Fruit fly (Drosophila melanogaster) whole organism, embryonic: Measurements from ENCODE around the gene Lim1.

Source experiments
- Adf1 ChIP-seq: fragments of 200-800 bp; sonication (Bioruptor generic); IDR thresholded peaks from 2 replicates; pipeline ENCODE4 v1.3.6; 2022; ENCODE audit warnings: missing biosample characterization, missing genetic modification characterization
- Aef1 ChIP-seq: fragments of 200-800 bp; sonication (Bioruptor generic); IDR thresholded peaks from 3 replicates; pipeline ENCODE4 v1.3.6; 2022; ENCODE audit warnings: missing biosample characterization, missing genetic modification characterization
- B-H2 ChIP-seq: fragments of 200-800 bp; sonication (Bioruptor generic); optimal IDR thresholded peaks from 2 replicates; lab custom pipeline; 2018; ENCODE audit warnings: missing biosample characterization, mild to moderate bottlenecking, missing genetic modification characterization
- Blimp-1 ChIP-seq: fragments of 200-800 bp; sonication (Bioruptor generic); optimal IDR thresholded peaks from 3 replicates; lab custom pipeline; 2018; ENCODE audit warnings: missing biosample characterization, missing genetic modification characterization, mild to moderate bottlenecking, moderate library complexity, missing genetic modification reagents
- CG10147 ChIP-seq: fragments of 200-800 bp; sonication (Bioruptor generic); optimal IDR thresholded peaks from 2 replicates; lab custom pipeline; 2019; ENCODE audit warnings: missing biosample characterization, mild to moderate bottlenecking, missing genetic modification characterization, moderate library complexity
- CG11696 ChIP-seq: fragments of 200-800 bp; sonication (Bioruptor generic); IDR thresholded peaks from 2 replicates; pipeline ENCODE4 v1.3.6; 2022; ENCODE audit warnings: missing biosample characterization, missing genetic modification characterization
- CG12104 ChIP-seq: fragments of 200-800 bp; sonication (Bioruptor generic); optimal IDR thresholded peaks from 3 replicates; lab custom pipeline; 2016; ENCODE audit warnings: missing biosample characterization, missing genetic modification characterization
- CG13296 ChIP-seq: fragments of 200-800 bp; sonication (Bioruptor generic); optimal IDR thresholded peaks from 3 replicates; lab custom pipeline; 2018; ENCODE audit warnings: missing biosample characterization, mild to moderate bottlenecking, missing genetic modification characterization
- CG1603 ChIP-seq: fragments of 200-800 bp; sonication (Bioruptor generic); optimal IDR thresholded peaks from 2 replicates; lab custom pipeline; 2019; ENCODE audit warnings: missing biosample characterization, mild to moderate bottlenecking, missing genetic modification characterization, moderate library complexity
- CG17385 ChIP-seq: fragments of 200-800 bp; sonication (Bioruptor generic); optimal IDR thresholded peaks from 3 replicates; lab custom pipeline; 2018; ENCODE audit warnings: missing biosample characterization, mild to moderate bottlenecking, missing genetic modification characterization
- CG1792 ChIP-seq: fragments of 200-800 bp; sonication (Bioruptor generic); optimal IDR thresholded peaks from 2 replicates; lab custom pipeline; 2016; ENCODE audit warnings: missing biosample characterization, missing genetic modification characterization
- CG18599 ChIP-seq: fragments of 200-800 bp; sonication (Bioruptor generic); optimal IDR thresholded peaks from 3 replicates; lab custom pipeline; 2017; ENCODE audit warnings: missing biosample characterization, missing genetic modification characterization, mild to moderate bottlenecking, moderate library complexity, missing genetic modification reagents
- CG42726 ChIP-seq: fragments of 200-800 bp; sonication (Bioruptor generic); IDR thresholded peaks from 2 replicates; pipeline ENCODE4 v1.3.6; 2022; ENCODE audit warnings: missing biosample characterization, missing genetic modification characterization; ENCODE audit not compliant: partially characterized antibody
- CG4424 ChIP-seq: fragments of 200-800 bp; sonication (Bioruptor generic); optimal IDR thresholded peaks from 3 replicates; lab custom pipeline; 2016; ENCODE audit warnings: missing biosample characterization, missing genetic modification characterization
- CG7987 ChIP-seq: fragments of 200-800 bp; sonication (Bioruptor generic); optimal IDR thresholded peaks from 2 replicates; lab custom pipeline; 2018; ENCODE audit warnings: missing biosample characterization, mild to moderate bottlenecking, missing genetic modification characterization, moderate library complexity
- CG8359 ChIP-seq: fragments of 200-800 bp; sonication (Bioruptor generic); optimal IDR thresholded peaks from 2 replicates; lab custom pipeline; 2017; ENCODE audit warnings: missing biosample characterization, mild to moderate bottlenecking, missing genetic modification characterization, borderline replicate concordance
- CG8388 ChIP-seq: fragments of 200-800 bp; sonication (Bioruptor generic); optimal IDR thresholded peaks from 2 replicates; lab custom pipeline; 2019; ENCODE audit warnings: missing biosample characterization, mild to moderate bottlenecking, missing genetic modification characterization, moderate library complexity
- CG9215 ChIP-seq: fragments of 200-800 bp; sonication (Bioruptor generic); IDR thresholded peaks from 2 replicates; pipeline ENCODE4 v1.3.6; 2022; ENCODE audit warnings: missing biosample characterization, missing genetic modification characterization
- Dll ChIP-seq: fragments of 200-800 bp; sonication (Bioruptor generic); IDR thresholded peaks from 4 replicates; pipeline ENCODE4 v1.3.6; 2022; ENCODE audit warnings: missing biosample characterization, missing genetic modification characterization; ENCODE audit not compliant: partially characterized antibody
- Doc2 ChIP-seq: fragments of 200-800 bp; sonication (Bioruptor generic); IDR thresholded peaks from 2 replicates; pipeline ENCODE4 v1.3.6; 2022; ENCODE audit warnings: missing biosample characterization, missing genetic modification characterization
- Dp ChIP-seq: fragments of 200-800 bp; sonication (Bioruptor generic); optimal IDR thresholded peaks from 2 replicates; lab custom pipeline; 2018; ENCODE audit warnings: missing biosample characterization, mild to moderate bottlenecking, missing genetic modification characterization, moderate library complexity
- Drgx ChIP-seq: fragments of 200-800 bp; sonication (Bioruptor generic); IDR thresholded peaks from 2 replicates; pipeline ENCODE4 v1.3.6; 2022; ENCODE audit warnings: missing biosample characterization, missing genetic modification characterization
- Gug ChIP-seq: fragments of 200-800 bp; sonication (Bioruptor generic); IDR thresholded peaks from 4 replicates; pipeline ENCODE4 v1.3.6; 2022; ENCODE audit warnings: missing biosample characterization, missing genetic modification characterization
- HHEX ChIP-seq: fragments of 200-800 bp; sonication (Bioruptor generic); optimal IDR thresholded peaks from 3 replicates; lab custom pipeline; 2017; ENCODE audit warnings: missing biosample characterization, mild to moderate bottlenecking, missing genetic modification characterization, missing genetic modification reagents
- HLHmδ ChIP-seq: fragments of 200-800 bp; sonication (Bioruptor generic); optimal IDR thresholded peaks from 2 replicates; lab custom pipeline; 2018; ENCODE audit warnings: missing biosample characterization, mild to moderate bottlenecking, missing genetic modification characterization, moderate library complexity
- Hey ChIP-seq: fragments of 200-800 bp; sonication (Bioruptor generic); optimal IDR thresholded peaks from 3 replicates; lab custom pipeline; 2018; ENCODE audit warnings: missing biosample characterization, mild to moderate bottlenecking, missing genetic modification characterization
- HmgZ ChIP-seq: fragments of 200-800 bp; sonication (Bioruptor generic); optimal IDR thresholded peaks from 2 replicates; lab custom pipeline; 2018; ENCODE audit warnings: missing biosample characterization, mild to moderate bottlenecking, missing genetic modification characterization
- Meics ChIP-seq: fragments of 200-800 bp; sonication (Bioruptor generic); optimal IDR thresholded peaks from 2 replicates; lab custom pipeline; 2017; ENCODE audit warnings: missing biosample characterization, mild to moderate bottlenecking, missing genetic modification characterization
- NFAT ChIP-seq: fragments of 200-800 bp; sonication (Bioruptor generic); IDR thresholded peaks from 2 replicates; pipeline ENCODE4 v1.3.6; 2022; ENCODE audit warnings: missing biosample characterization, missing genetic modification characterization
- Sox102F ChIP-seq: fragments of 200-800 bp; sonication (Bioruptor generic); optimal IDR thresholded peaks from 2 replicates; lab custom pipeline; 2018; ENCODE audit warnings: missing biosample characterization, mild to moderate bottlenecking, missing genetic modification characterization, moderate library complexity
- Trl ChIP-seq, 3 experiments: fragments of >200 bp in 2 of 3; fragments of 200-800 bp in 1 of 3; sonication (Bioruptor generic) in 1 of 3; optimal IDR thresholded peaks; 2 replicates in 1 of 3; 3 replicates in 2 of 3; lab custom pipeline; 2016 to 2017; ENCODE audit warnings: missing biosample characterization in 1 of 3, missing genetic modification characterization in 1 of 3
- aop ChIP-seq: fragments of 200-800 bp; sonication (Bioruptor generic); IDR thresholded peaks from 2 replicates; pipeline ENCODE4 v1.3.6; 2022; ENCODE audit warnings: missing biosample characterization, missing genetic modification characterization
- ash1 ChIP-seq: fragments of 200-800 bp; sonication (Bioruptor generic); optimal IDR thresholded peaks from 2 replicates; lab custom pipeline; 2018; ENCODE audit warnings: missing biosample characterization, mild to moderate bottlenecking, missing genetic modification characterization
- btn ChIP-seq: fragments of 200-800 bp; sonication (Bioruptor generic); optimal IDR thresholded peaks from 2 replicates; lab custom pipeline; 2016; ENCODE audit warnings: missing biosample characterization, missing genetic modification characterization
- cg ChIP-seq: fragments of 200-800 bp; sonication (Bioruptor generic); optimal IDR thresholded peaks from 3 replicates; lab custom pipeline; 2019; ENCODE audit warnings: missing biosample characterization, mild to moderate bottlenecking, missing genetic modification characterization, moderate library complexity
- chn ChIP-seq: fragments of 200-800 bp; sonication (Bioruptor generic); optimal IDR thresholded peaks from 2 replicates; lab custom pipeline; 2016; ENCODE audit warnings: missing biosample characterization, missing genetic modification characterization
- crol ChIP-seq: fragments of 200-800 bp; sonication (Bioruptor generic); IDR thresholded peaks from 2 replicates; pipeline ENCODE4 v1.3.6; 2022; ENCODE audit warnings: missing biosample characterization, missing genetic modification characterization
- disco-r ChIP-seq: fragments of 200-800 bp; sonication (Bioruptor generic); optimal IDR thresholded peaks from 2 replicates; lab custom pipeline; 2016; ENCODE audit warnings: missing biosample characterization, missing genetic modification characterization
- dpn ChIP-seq, 2 experiments: fragments of 200-800 bp; sonication (Bioruptor generic); optimal IDR thresholded peaks; 3 replicates each; lab custom pipeline; 2016; ENCODE audit warnings: missing biosample characterization in 2 of 2, missing genetic modification characterization in 2 of 2
- gem ChIP-seq: fragments of 200-800 bp; sonication (Bioruptor generic); optimal IDR thresholded peaks from 2 replicates; lab custom pipeline; 2019; ENCODE audit warnings: missing biosample characterization, mild to moderate bottlenecking, missing genetic modification characterization, moderate library complexity
- hkb ChIP-seq, 2 experiments: fragments of 200-800 bp in 1 of 2; fragments of >200 bp in 1 of 2; sonication (Bioruptor generic) in 1 of 2; IDR thresholded peaks in 1 of 2; optimal IDR thresholded peaks in 1 of 2; 2 replicates each; pipeline versions ENCODE4 v1.3.6 to Lab custom; 2017 to 2022; ENCODE audit warnings: missing biosample characterization in 1 of 2, missing genetic modification characterization in 1 of 2
- inv ChIP-seq: fragments of 200-800 bp; sonication (Bioruptor generic); IDR thresholded peaks from 2 replicates; pipeline ENCODE4 v1.3.6; 2022; ENCODE audit warnings: missing biosample characterization, missing genetic modification characterization; ENCODE audit not compliant: partially characterized antibody
- kni ChIP-seq: fragments of 200-800 bp; sonication (Bioruptor generic); optimal IDR thresholded peaks from 3 replicates; lab custom pipeline; 2017; ENCODE audit warnings: mild to moderate bottlenecking, missing biosample characterization, missing genetic modification reagents, missing genetic modification characterization
- lola ChIP-seq, 3 experiments: fragments of >200 bp in 2 of 3; fragments of 200-800 bp in 1 of 3; sonication (Bioruptor generic) in 1 of 3; optimal IDR thresholded peaks; 2 replicates each; lab custom pipeline; 2017 to 2019; ENCODE audit warnings: missing biosample characterization in 3 of 3, missing genetic modification characterization in 3 of 3, mild to moderate bottlenecking in 1 of 3, moderate library complexity in 1 of 3
- pb ChIP-seq: fragments of 200-800 bp; sonication (Bioruptor generic); optimal IDR thresholded peaks from 3 replicates; lab custom pipeline; 2016; ENCODE audit warnings: missing biosample characterization, missing genetic modification characterization
- ro ChIP-seq: fragments of 200-800 bp; sonication (Bioruptor generic); IDR thresholded peaks from 2 replicates; pipeline ENCODE4 v1.3.6; 2022; ENCODE audit warnings: missing biosample characterization, missing genetic modification characterization
- shn ChIP-seq: fragments of 200-800 bp; sonication (Bioruptor generic); optimal IDR thresholded peaks from 3 replicates; lab custom pipeline; 2016; ENCODE audit warnings: missing biosample characterization, missing genetic modification characterization
- sima ChIP-seq: fragments of 200-800 bp; sonication (Bioruptor generic); optimal IDR thresholded peaks from 2 replicates; lab custom pipeline; 2016; ENCODE audit warnings: missing biosample characterization, missing genetic modification characterization
- tup ChIP-seq: fragments of 200-800 bp; sonication (Bioruptor generic); optimal IDR thresholded peaks from 2 replicates; lab custom pipeline; 2016; ENCODE audit warnings: missing biosample characterization, mild to moderate bottlenecking, missing genetic modification characterization, moderate library complexity
- wek ChIP-seq: fragments of 200-800 bp; sonication (Bioruptor generic); optimal IDR thresholded peaks from 3 replicates; lab custom pipeline; 2018; ENCODE audit warnings: missing biosample characterization, mild to moderate bottlenecking, missing genetic modification characterization, moderate library complexity
- yki ChIP-seq: fragments of >200 bp; optimal IDR thresholded peaks from 3 replicates; lab custom pipeline; 2018

The Lim1 gene

DNA sequence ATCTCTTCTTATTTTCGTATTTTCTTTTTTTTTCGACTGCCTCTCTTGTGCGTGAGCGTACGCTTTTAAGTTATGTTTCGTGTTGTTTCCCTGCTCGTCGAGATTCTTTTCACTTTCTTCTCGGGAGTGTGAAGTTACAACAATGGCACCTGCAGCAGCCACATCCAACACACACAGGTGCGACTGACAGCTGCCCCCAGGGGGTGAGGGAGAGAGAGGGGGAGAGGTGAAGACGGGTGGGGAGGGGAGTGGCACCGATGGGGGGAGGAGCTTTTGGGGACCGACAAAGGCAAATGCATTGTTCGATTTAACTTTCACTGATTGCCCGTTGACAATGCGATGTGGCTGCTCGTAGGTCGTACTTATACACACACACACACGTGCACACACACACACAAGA lies 35.8 kb upstream of the Lim1 start:
- no peak for TF ChIP-seq CG8388 (GFP tag; lab: Kevin White, UChicago)
- no peak for TF ChIP-seq CG7987
- TF ChIP-seq Blimp-1: peak; percentile 99
- TF ChIP-seq Meics (GFP tag; lab: Kevin White, UChicago): no peak
- TF ChIP-seq Adf1 (GFP tag; lab: Robert Waterston, UW): no peak
- TF ChIP-seq CG11696 (GFP tag; lab: Robert Waterston, UW): no peak
- TF ChIP-seq CG9215: no peak
- no peak for TF ChIP-seq ro (GFP tag; lab: Robert Waterston, UW)
- no peak for TF ChIP-seq HHEX (GFP tag; lab: Kevin White, UChicago)
- TF ChIP-seq CG1792 (GFP tag; lab: Kevin White, UChicago): no peak
- TF ChIP-seq Dll (GFP tag; lab: Robert Waterston, UW): no peak
- TF ChIP-seq Hey: no peak
- TF ChIP-seq shn (GFP tag; lab: Kevin White, UChicago): no peak
- no peak for TF ChIP-seq wek (GFP tag; lab: Kevin White, UChicago)
- TF ChIP-seq kni: peak; percentile 14
- no peak for TF ChIP-seq btn (GFP tag; lab: Kevin White, UChicago)
- no peak for TF ChIP-seq CG18599 (GFP tag; lab: Kevin White, UChicago)
- no peak for TF ChIP-seq Sox102F (GFP tag; lab: Kevin White, UChicago)
- TF ChIP-seq ash1 (GFP tag; lab: Kevin White, UChicago): no peak
- TF ChIP-seq Gug (GFP tag; lab: Robert Waterston, UW): no peak
- TF ChIP-seq tup (GFP tag; lab: Kevin White, UChicago): no peak
- no peak for TF ChIP-seq Drgx
- peak; percentile 49 for TF ChIP-seq cg (GFP tag; lab: Kevin White, UChicago)
- TF ChIP-seq dpn (GFP tag; optimal IDR thresholded peaks at IDR 0.05; lab: Kevin White, UChicago): no peak
- TF ChIP-seq NFAT (GFP tag; lab: Robert Waterston, UW): no peak
- no peak for TF ChIP-seq CG12104 (GFP tag; lab: Kevin White, UChicago)
- TF ChIP-seq sima (GFP tag; lab: Kevin White, UChicago): no peak
- peak; percentile 86 for TF ChIP-seq crol (GFP tag; lab: Robert Waterston, UW)
- TF ChIP-seq CG8359 (GFP tag; lab: Kevin White, UChicago): no peak
- no peak for TF ChIP-seq pb (GFP tag; lab: Kevin White, UChicago)
- TF ChIP-seq hkb (optimal IDR thresholded peaks at IDR 0.05; lab: Kevin White, UChicago): no peak
- TF ChIP-seq hkb (GFP tag; IDR thresholded peaks at IDR 0.05; lab: Robert Waterston, UW): no peak
- no peak for TF ChIP-seq yki
- no peak for TF ChIP-seq HmgZ (tag; lab: Kevin White, UChicago)
- no peak for TF ChIP-seq chn (GFP tag; lab: Kevin White, UChicago)
- no peak for TF ChIP-seq CG4424 (GFP tag; lab: Kevin White, UChicago)

DNA sequence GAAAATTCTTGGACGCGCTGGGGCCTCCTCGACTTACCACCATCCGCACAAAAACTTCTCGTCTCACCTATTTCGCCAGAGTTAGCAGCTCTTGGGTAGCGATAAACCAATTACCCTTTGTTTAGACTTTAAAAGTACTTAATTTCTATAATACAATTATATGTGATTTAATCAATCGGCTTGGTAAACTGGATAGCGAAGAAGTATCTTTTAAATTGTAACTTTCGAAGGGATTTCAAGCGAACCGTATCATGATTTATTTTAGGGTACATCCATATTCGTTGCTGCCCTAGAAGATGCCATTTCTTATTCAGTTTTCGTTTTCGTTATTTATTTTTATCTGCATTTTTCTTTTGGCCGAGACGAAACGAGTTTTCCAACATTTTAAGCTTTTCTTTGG lies 33.8 kb upstream of the Lim1 start:
- TF ChIP-seq Drgx (peak; percentile 30; the same call in 1 of the 2 replicates), disco-r (GFP tag; lab: Kevin White, UChicago) (no peak), gem (tag; lab: Kevin White, UChicago) (peak; percentile 11), lola (GFP tag; optimal IDR thresholded peaks at IDR 0.05; lab: Kevin White, UChicago) (no peak), CG1603 (tag; lab: Kevin White, UChicago) (no peak), CG10147 (no peak), Dp (GFP tag; lab: Kevin White, UChicago) (no peak), inv (GFP tag; lab: Robert Waterston, UW) (no peak), Trl (optimal IDR thresholded peaks at IDR 0.05; lab: Kevin White, UChicago) (no peak), Trl (GFP tag; optimal IDR thresholded peaks at IDR 0.05; lab: Kevin White, UChicago) (no peak), CG42726 (no peak), Doc2 (GFP tag; lab: Robert Waterston, UW) (no peak), Blimp-1 (peak; percentile 51), Aef1 (GFP tag; lab: Robert Waterston, UW) (no peak), HLHmδ (no peak), CG17385 (GFP tag; lab: Kevin White, UChicago) (no peak), aop (GFP tag; lab: Robert Waterston, UW) (no peak), CG13296 (GFP tag; lab: Kevin White, UChicago) (no peak), B-H2 (GFP tag; lab: Kevin White, UChicago) (no peak)
